Fruit fly (Drosophila melanogaster) whole organism, adult: Measurements from ENCODE around the gene santa-maria.

Experiments
- CG11617 ChIP-seq: fragments of 200-800 bp; sonication (Bioruptor generic); optimal IDR thresholded peaks from 2 replicates; lab custom pipeline; 2017; ENCODE audit warnings: mild to moderate bottlenecking, missing biosample characterization, missing genetic modification reagents, missing genetic modification characterization
- CG12768 ChIP-seq: fragments of 200-800 bp; sonication (Bioruptor generic); optimal IDR thresholded peaks from 2 replicates; lab custom pipeline; 2017; ENCODE audit warnings: missing biosample characterization, missing genetic modification characterization, mild to moderate bottlenecking, moderate library complexity, missing genetic modification reagents
- CG14711 ChIP-seq: fragments of 200-800 bp; sonication (Bioruptor generic); optimal IDR thresholded peaks from 2 replicates; lab custom pipeline; 2018; ENCODE audit warnings: missing biosample characterization, mild to moderate bottlenecking, missing genetic modification characterization, moderate library complexity
- CG1620 ChIP-seq: fragments of 200-800 bp; sonication (Bioruptor generic); optimal IDR thresholded peaks from 2 replicates; lab custom pipeline; 2016; ENCODE audit warnings: missing biosample characterization, missing genetic modification characterization
- CG33017 ChIP-seq: fragments of 200-800 bp; sonication (Bioruptor generic); optimal IDR thresholded peaks from 2 replicates; lab custom pipeline; 2018; ENCODE audit warnings: missing biosample characterization, mild to moderate bottlenecking, missing genetic modification characterization, moderate library complexity
- CG5204 ChIP-seq: fragments of 200-800 bp; sonication (Bioruptor generic); optimal IDR thresholded peaks from 2 replicates; lab custom pipeline; 2016; ENCODE audit warnings: missing biosample characterization, missing genetic modification characterization
- CG7045 ChIP-seq: fragments of 200-800 bp; sonication (Bioruptor generic); optimal IDR thresholded peaks from 2 replicates; lab custom pipeline; 2017; ENCODE audit warnings: missing biosample characterization, mild to moderate bottlenecking, missing genetic modification characterization
- CG7101 ChIP-seq: fragments of 200-800 bp; sonication (Bioruptor generic); optimal IDR thresholded peaks from 2 replicates; lab custom pipeline; 2018; ENCODE audit warnings: missing biosample characterization, mild to moderate bottlenecking, missing genetic modification characterization, moderate library complexity
- Clk ChIP-seq: fragments of 200-800 bp; sonication (Bioruptor generic); optimal IDR thresholded peaks from 2 replicates; lab custom pipeline; 2017; ENCODE audit warnings: missing biosample characterization, missing genetic modification characterization
- Crg-1 ChIP-seq: fragments of 200-800 bp; sonication (Bioruptor generic); optimal IDR thresholded peaks from 2 replicates; lab custom pipeline; 2016; ENCODE audit warnings: missing biosample characterization, missing genetic modification characterization
- Hr96 ChIP-seq: fragments of 200-800 bp; sonication (Bioruptor generic); optimal IDR thresholded peaks from 2 replicates; lab custom pipeline; 2016; ENCODE audit warnings: missing biosample characterization, missing genetic modification characterization
- Mnt ChIP-seq: fragments of 200-800 bp; sonication (Bioruptor generic); optimal IDR thresholded peaks from 2 replicates; lab custom pipeline; 2016; ENCODE audit warnings: missing biosample characterization, mild to moderate bottlenecking, missing genetic modification characterization
- bab1 ChIP-seq: fragments of 200-800 bp; sonication (Bioruptor generic); optimal IDR thresholded peaks from 3 replicates; lab custom pipeline; 2019; ENCODE audit warnings: missing biosample characterization, mild to moderate bottlenecking, missing genetic modification characterization, moderate library complexity
- cic ChIP-seq: fragments of 200-800 bp; sonication (Bioruptor generic); optimal IDR thresholded peaks from 2 replicates; lab custom pipeline; 2017; ENCODE audit warnings: missing biosample characterization, mild to moderate bottlenecking, missing genetic modification characterization, moderate library complexity
- cnc ChIP-seq, 2 experiments: fragments of >200 bp; optimal IDR thresholded peaks; 2 replicates each; lab custom pipeline; 2017
- kay ChIP-seq: fragments of 200-800 bp; sonication (Bioruptor generic); peaks from one replicate; lab custom pipeline; 2016; ENCODE audit warnings: missing biosample characterization, missing genetic modification characterization, borderline replicate concordance
- ovo ChIP-seq: fragments of 200-800 bp; sonication (Bioruptor generic); optimal IDR thresholded peaks from 2 replicates; lab custom pipeline; 2016; ENCODE audit warnings: missing biosample characterization, missing genetic modification characterization
- pad ChIP-seq: fragments of 200-800 bp; sonication (Bioruptor generic); optimal IDR thresholded peaks from 3 replicates; lab custom pipeline; 2017; ENCODE audit warnings: missing biosample characterization, missing genetic modification characterization, mild to moderate bottlenecking, moderate library complexity, missing genetic modification reagents
- tj ChIP-seq: fragments of 200-800 bp; sonication (Bioruptor generic); optimal IDR thresholded peaks from 3 replicates; lab custom pipeline; 2017; ENCODE audit warnings: missing biosample characterization, mild to moderate bottlenecking, missing genetic modification characterization, moderate library complexity
- toe ChIP-seq: fragments of 200-800 bp; sonication (Bioruptor generic); optimal IDR thresholded peaks from 2 replicates; lab custom pipeline; 2016; ENCODE audit warnings: missing biosample characterization, missing genetic modification characterization

Gene santa-maria

dm6 chr2L:7450966-7451365 is at the start of gene santa-maria:
Gene santa-maria (minus strand): TSS chr2L:7451244.
- no peak for TF ChIP-seq cic (GFP tag; lab: Kevin White, UChicago)
- no peak for TF ChIP-seq ovo (GFP tag; lab: Kevin White, UChicago)
- TF ChIP-seq CG7045 (GFP tag; lab: Kevin White, UChicago), result no peak
- TF ChIP-seq Mnt (GFP tag; lab: Kevin White, UChicago), result peak; percentile 65
- no peak for TF ChIP-seq CG14711 (tag; lab: Kevin White, UChicago)
- no peak for TF ChIP-seq toe (GFP tag; lab: Kevin White, UChicago)
- no peak for TF ChIP-seq kay (GFP tag; lab: Kevin White, UChicago)
- no peak for TF ChIP-seq cnc (optimal IDR thresholded peaks at IDR 0.05; lab: Kevin White, UChicago)

dm6 chr2L:7498208-7498607 is 47.2 kb upstream of the santa-maria start:
- TF ChIP-seq Crg-1 (GFP tag; lab: Kevin White, UChicago) (no peak), CG1620 (GFP tag; lab: Kevin White, UChicago) (no peak), CG14711 (tag; lab: Kevin White, UChicago) (no peak), Hr96 (GFP tag; lab: Kevin White, UChicago) (no peak), CG5204 (GFP tag; lab: Kevin White, UChicago) (no peak), Clk (GFP tag; lab: Kevin White, UChicago) (no peak), toe (GFP tag; lab: Kevin White, UChicago) (no peak), tj (no peak), cnc (optimal IDR thresholded peaks at IDR 0.05; lab: Kevin White, UChicago) (no peak), CG33017 (no peak), bab1 (GFP tag; lab: Kevin White, UChicago) (no peak)

- no peak for TF ChIP-seq CG33017
- no peak for TF ChIP-seq CG7045 (GFP tag; lab: Kevin White, UChicago)
- TF ChIP-seq CG14711 (tag; lab: Kevin White, UChicago), result no peak
- no peak for TF ChIP-seq kay (GFP tag; lab: Kevin White, UChicago)
- no peak for TF ChIP-seq Crg-1 (GFP tag; lab: Kevin White, UChicago)
- TF ChIP-seq CG11617 (GFP tag; lab: Kevin White, UChicago), result no peak
- no peak for TF ChIP-seq bab1 (GFP tag; lab: Kevin White, UChicago)
- no peak for TF ChIP-seq CG5204 (GFP tag; lab: Kevin White, UChicago)
- no peak for TF ChIP-seq Hr96 (GFP tag; lab: Kevin White, UChicago)
- TF ChIP-seq Mnt (GFP tag; lab: Kevin White, UChicago), result no peak
- no peak for TF ChIP-seq toe (GFP tag; lab: Kevin White, UChicago)
Measured at dm6 chr2L:7497265-7497664, 46.2 kb upstream of the santa-maria start, which contains the start of gene Obp28a. Gene Obp28a (minus strand): TSS chr2L:7497365.

dm6 chr2L:7495987-7496503 is 45.0 kb upstream of the santa-maria start, which contains the start of gene Ziz:
Gene Ziz (minus strand): TSS chr2L:7496307.
- TF ChIP-seq CG7101 (tag; lab: Kevin White, UChicago) (peak; percentile 38), CG12768 (GFP tag; lab: Kevin White, UChicago) (no peak), cic (GFP tag; lab: Kevin White, UChicago) (peak; percentile 77), CG7045 (GFP tag; lab: Kevin White, UChicago) (no peak), tj (peak; percentile 64), bab1 (GFP tag; lab: Kevin White, UChicago) (peak; percentile 75), CG33017 (peak; percentile 20), pad (GFP tag; lab: Kevin White, UChicago) (peak; percentile 58), CG5204 (GFP tag; lab: Kevin White, UChicago) (no peak), CG1620 (GFP tag; lab: Kevin White, UChicago) (no peak), CG14711 (tag; lab: Kevin White, UChicago) (peak; percentile 51), toe (GFP tag; lab: Kevin White, UChicago) (peak; percentile 9), CG11617 (GFP tag; lab: Kevin White, UChicago) (peak; percentile 27), ovo (GFP tag; lab: Kevin White, UChicago) (no peak), Mnt (GFP tag; lab: Kevin White, UChicago) (peak; percentile 80), Crg-1 (GFP tag; lab: Kevin White, UChicago) (no peak)

- TF ChIP-seq bab1 (GFP tag; lab: Kevin White, UChicago), result no peak
- TF ChIP-seq tj, result no peak
- TF ChIP-seq CG12768 (GFP tag; lab: Kevin White, UChicago), result no peak
- TF ChIP-seq cnc (optimal IDR thresholded peaks at IDR 0.05; lab: Kevin White, UChicago), result no peak
- TF ChIP-seq Clk (GFP tag; lab: Kevin White, UChicago), result no peak
- no peak for TF ChIP-seq CG7045 (GFP tag; lab: Kevin White, UChicago)
- TF ChIP-seq Crg-1 (GFP tag; lab: Kevin White, UChicago), result no peak
- TF ChIP-seq CG1620 (GFP tag; lab: Kevin White, UChicago), result no peak
- no peak for TF ChIP-seq Mnt (GFP tag; lab: Kevin White, UChicago)
- peak; percentile 37 for TF ChIP-seq ovo (GFP tag; lab: Kevin White, UChicago)
- no peak for TF ChIP-seq CG5204 (GFP tag; lab: Kevin White, UChicago)
- TF ChIP-seq pad (GFP tag; lab: Kevin White, UChicago), result peak; percentile 94
- TF ChIP-seq toe (GFP tag; lab: Kevin White, UChicago), result no peak
Measured at dm6 chr2L:7495294-7495986, 44.4 kb upstream of the santa-maria start.
